Worm (Caenorhabditis elegans): ENCODE results near the gene trp-2.

ce11 chrIII:996564-996963 is 4.9 kb downstream of the trp-2 start:
- no peak for TF ChIP-seq ama-1 (optimal IDR thresholded peaks at IDR 0.05)
- no peak for TF ChIP-seq F13C5.2 (tag; optimal IDR thresholded peaks at IDR 0.05)
- TF ChIP-seq sea-1 (GFP tag; conservative IDR thresholded peaks at IDR 0.05), result no peak
- TF ChIP-seq hmg-4 (GFP tag; optimal IDR thresholded peaks at IDR 0.05), result no peak
- no peak for TF ChIP-seq ceh-13 (GFP tag; optimal IDR thresholded peaks at IDR 0.05)
- no peak for TF ChIP-seq ets-7 (tag; optimal IDR thresholded peaks at IDR 0.05)
- TF ChIP-seq hnd-1 (tag; optimal IDR thresholded peaks at IDR 0.05), result no peak
- TF ChIP-seq tbx-11 (GFP tag; IDR thresholded peaks at IDR 0.05), result no peak
- TF ChIP-seq pes-1 (GFP tag; IDR thresholded peaks at IDR 0.05), result no peak
- TF ChIP-seq tbx-37 (GFP tag; conservative IDR thresholded peaks at IDR 0.05), result no peak
